Worm (Caenorhabditis elegans) whole organism, L2 larva: ENCODE results near the gene daf-41.

Experiments
- C34F6.9 ChIP-seq: fragments of 150-350 bp; optimal IDR thresholded peaks from 2 replicates; lab custom pipeline; 2014; ENCODE audit warnings: missing biosample characterization, missing genetic modification characterization
- F13H6.1 ChIP-seq: sonication (generic microtip); optimal IDR thresholded peaks from 2 replicates; lab custom pipeline; 2016; ENCODE audit warnings: missing genetic modification characterization, missing compliant biosample characterization
- R02D3.7 ChIP-seq: fragments of 150-350 bp; optimal IDR thresholded peaks from 2 replicates; lab custom pipeline; 2014; ENCODE audit warnings: missing biosample characterization, missing genetic modification characterization
- Y55F3AM.14 ChIP-seq: fragments of 200-800 bp; sonication (Bioruptor generic); optimal IDR thresholded peaks from 2 replicates; lab custom pipeline; 2018; ENCODE audit warnings: mild to moderate bottlenecking, missing genetic modification characterization, missing compliant biosample characterization
- ZK546.5 ChIP-seq: sonication (generic microtip); optimal IDR thresholded peaks from 2 replicates; lab custom pipeline; 2017; ENCODE audit warnings: missing biosample characterization, missing genetic modification characterization
- alr-1 ChIP-seq: fragments of 150-350 bp; optimal IDR thresholded peaks from 2 replicates; lab custom pipeline; 2014; ENCODE audit warnings: missing biosample characterization, missing genetic modification characterization
- ama-1 ChIP-seq: fragments of 150-350 bp; optimal IDR thresholded peaks from 2 replicates; lab custom pipeline; 2018; ENCODE audit warnings: inconsistent platforms
- blmp-1 ChIP-seq: sonication (generic microtip); optimal IDR thresholded peaks from 2 replicates; lab custom pipeline; 2017; ENCODE audit warnings: missing genetic modification characterization, mild to moderate bottlenecking, missing compliant biosample characterization, antibody characterized with exemption, moderate library complexity; ENCODE audit not compliant: insufficient read depth
- ceh-82 ChIP-seq: fragments of 150-350 bp; optimal IDR thresholded peaks from 2 replicates; lab custom pipeline; 2014; ENCODE audit warnings: missing biosample characterization, missing genetic modification characterization
- crh-2 ChIP-seq: sonication (generic microtip); optimal IDR thresholded peaks from 2 replicates; lab custom pipeline; 2017; ENCODE audit warnings: missing biosample characterization, missing genetic modification characterization
- egl-27 ChIP-seq: sonication (generic microtip); optimal IDR thresholded peaks from 3 replicates; lab custom pipeline; 2017; ENCODE audit warnings: missing biosample characterization, missing genetic modification reagents, missing genetic modification characterization
- elt-1 ChIP-seq: fragments of 150-350 bp; optimal IDR thresholded peaks from 2 replicates; lab custom pipeline; 2014; ENCODE audit warnings: missing biosample characterization, missing genetic modification characterization
- elt-3 ChIP-seq: sonication (generic microtip); optimal IDR thresholded peaks from 2 replicates; lab custom pipeline; 2017; ENCODE audit warnings: missing biosample characterization, missing genetic modification characterization
- fos-1 ChIP-seq: fragments of 150-350 bp; optimal IDR thresholded peaks from 2 replicates; lab custom pipeline; 2014; ENCODE audit warnings: missing biosample characterization, missing genetic modification characterization
- gmeb-1 ChIP-seq: fragments of 150-350 bp; optimal IDR thresholded peaks from 2 replicates; lab custom pipeline; 2014; ENCODE audit warnings: missing biosample characterization, missing genetic modification characterization
- lin-11 ChIP-seq: fragments of 150-350 bp; sonication (generic microtip); optimal IDR thresholded peaks from 2 replicates; lab custom pipeline; 2014; ENCODE audit warnings: missing biosample characterization, missing genetic modification characterization, inconsistent platforms, mixed read lengths
- lin-13 ChIP-seq: fragments of 150-350 bp; optimal IDR thresholded peaks from 2 replicates; lab custom pipeline; 2014; ENCODE audit warnings: missing biosample characterization, missing genetic modification reagents, missing genetic modification characterization
- lin-39 ChIP-seq: fragments of 150-350 bp; optimal IDR thresholded peaks from 2 replicates; lab custom pipeline; 2014; ENCODE audit warnings: missing biosample characterization, missing genetic modification reagents, missing genetic modification characterization
- lsy-2 ChIP-seq, 2 experiments: fragments of 150-350 bp in 1 of 2; sonication (generic microtip) in 1 of 2; optimal IDR thresholded peaks; 2 replicates each; lab custom pipeline; 2014 to 2017; ENCODE audit warnings: missing biosample characterization in 2 of 2, missing genetic modification characterization in 2 of 2
- mbf-1 ChIP-seq: sonication (generic microtip); optimal IDR thresholded peaks from 2 replicates; lab custom pipeline; 2017; ENCODE audit warnings: missing biosample characterization, missing genetic modification characterization
- nhr-12 ChIP-seq: fragments of 150-350 bp; optimal IDR thresholded peaks from 2 replicates; lab custom pipeline; 2014; ENCODE audit warnings: missing biosample characterization, missing genetic modification characterization
- nhr-129 ChIP-seq: fragments of 150-350 bp; optimal IDR thresholded peaks from 2 replicates; lab custom pipeline; 2014; ENCODE audit warnings: missing biosample characterization, missing genetic modification characterization
- nhr-21 ChIP-seq: fragments of 150-350 bp; optimal IDR thresholded peaks from 2 replicates; lab custom pipeline; 2014; ENCODE audit warnings: missing biosample characterization, missing genetic modification characterization
- nhr-23 ChIP-seq: fragments of 150-350 bp; optimal IDR thresholded peaks from 2 replicates; lab custom pipeline; 2014; ENCODE audit warnings: missing biosample characterization, missing genetic modification reagents, missing genetic modification characterization
- nhr-237 ChIP-seq: fragments of 150-350 bp; optimal IDR thresholded peaks from 2 replicates; lab custom pipeline; 2014; ENCODE audit warnings: missing biosample characterization, missing genetic modification characterization
- nhr-25 ChIP-seq: fragments of 150-350 bp; sonication (generic microtip); optimal IDR thresholded peaks from 3 replicates; lab custom pipeline; 2014; ENCODE audit warnings: missing biosample characterization, missing genetic modification characterization
- nhr-6 ChIP-seq: fragments of 150-350 bp; optimal IDR thresholded peaks from 2 replicates; lab custom pipeline; 2014; ENCODE audit warnings: missing biosample characterization, missing genetic modification characterization
- nhr-77 ChIP-seq: fragments of 150-350 bp; optimal IDR thresholded peaks from 2 replicates; lab custom pipeline; 2014; ENCODE audit warnings: missing biosample characterization, missing genetic modification characterization
- sem-4 ChIP-seq: fragments of 150-350 bp; optimal IDR thresholded peaks from 2 replicates; lab custom pipeline; 2014; ENCODE audit warnings: missing biosample characterization, missing genetic modification reagents, missing genetic modification characterization
- skn-1 ChIP-seq: sonication (generic microtip); optimal IDR thresholded peaks from 2 replicates; lab custom pipeline; 2017; ENCODE audit warnings: missing biosample characterization, missing genetic modification characterization
- snpc-4 ChIP-seq: fragments of 150-350 bp; optimal IDR thresholded peaks from 2 replicates; lab custom pipeline; 2014; ENCODE audit warnings: missing biosample characterization, missing genetic modification characterization
- unc-39 ChIP-seq: fragments of 150-350 bp; optimal IDR thresholded peaks from 2 replicates; lab custom pipeline; 2014; ENCODE audit warnings: missing biosample characterization, missing genetic modification characterization
- unc-55 ChIP-seq: fragments of 150-350 bp; sonication (generic microtip); optimal IDR thresholded peaks from 3 replicates; lab custom pipeline; 2014; ENCODE audit warnings: missing biosample characterization, missing genetic modification reagents, missing genetic modification characterization
- ztf-1 ChIP-seq: fragments of 200-800 bp; sonication (Bioruptor generic); conservative IDR thresholded peaks from 2 replicates; pipeline ENCODE4 v1.3.6; 2022; ENCODE audit warnings: missing genetic modification characterization, missing compliant biosample characterization
- ztf-11 ChIP-seq: sonication (generic microtip); optimal IDR thresholded peaks from 2 replicates; lab custom pipeline; 2017; ENCODE audit warnings: missing biosample characterization, missing genetic modification characterization
- ztf-4 ChIP-seq: fragments of 150-350 bp; optimal IDR thresholded peaks from 2 replicates; lab custom pipeline; 2014; ENCODE audit warnings: missing biosample characterization, missing genetic modification characterization

The daf-41 gene

ce11 chrIII:5274715-5275355, at the start of gene daf-41, which contains the start of gene toc-1:
Gene daf-41, minus strand, starts transcription at chrIII:5274765.
Gene toc-1, plus strand, starts transcription at chrIII:5275251.
- TF ChIP-seq ceh-82 (no peak), ztf-4 (tag; lab: Kevin White, UChicago) (peak; percentile 30), nhr-77 (tag; lab: Kevin White, UChicago) (no peak), F13H6.1 (tag; lab: Kevin White, UChicago) (peak; percentile 4), nhr-129 (tag; lab: Kevin White, UChicago) (peak; percentile 31), nhr-25 (tag; lab: Kevin White, UChicago) (peak; percentile 3), lsy-2 (tag; optimal IDR thresholded peaks at IDR 0.05; lab: Kevin White, UChicago) (peak in 1 of 2 experiments; percentile 73), gmeb-1 (tag; lab: Kevin White, UChicago) (peak; percentile 11), unc-55 (peak; percentile 66), alr-1 (tag; lab: Kevin White, UChicago) (no peak), fos-1 (peak; percentile 23), crh-2 (tag; lab: Kevin White, UChicago) (peak; percentile 55), elt-3 (tag; lab: Kevin White, UChicago) (no peak), ZK546.5 (tag; lab: Kevin White, UChicago) (no peak), nhr-237 (no peak), C34F6.9 (tag; lab: Kevin White, UChicago) (peak; percentile 82), ztf-1 (no peak), lin-11 (peak; percentile 68), lin-13 (peak; percentile 62)

- TF ChIP-seq elt-3 (tag; lab: Kevin White, UChicago) (no peak), crh-2 (tag; lab: Kevin White, UChicago) (no peak), blmp-1 (no peak), unc-39 (tag; lab: Kevin White, UChicago) (no peak), nhr-77 (tag; lab: Kevin White, UChicago) (no peak), R02D3.7 (tag; lab: Kevin White, UChicago) (no peak), nhr-12 (tag; lab: Kevin White, UChicago) (no peak), ztf-4 (tag; lab: Kevin White, UChicago) (no peak), nhr-6 (tag; lab: Kevin White, UChicago) (no peak), sem-4 (tag; lab: Kevin White, UChicago) (no peak), lin-13 (no peak), nhr-23 (tag; lab: Kevin White, UChicago) (no peak), Y55F3AM.14 (no peak), ztf-11 (tag; lab: Kevin White, UChicago) (no peak), snpc-4 (no peak), nhr-129 (tag; lab: Kevin White, UChicago) (no peak), alr-1 (tag; lab: Kevin White, UChicago) (no peak), fos-1 (no peak), ama-1 (lab: Kevin White, UChicago) (no peak)
- TF ChIP-seq, all 48 proteins: peak for 0
Observed at ce11 chrIII:5321661-5322060, 47.1 kb upstream of the daf-41 start, which contains the start of gene F52C9.3. Gene F52C9.3, plus strand, starts transcription at chrIII:5321885.

ce11 chrIII:5318610-5319009, 44.0 kb upstream of the daf-41 start:
- TF ChIP-seq nhr-21 (no peak), egl-27 (tag; lab: Kevin White, UChicago) (no peak), blmp-1 (no peak), crh-2 (tag; lab: Kevin White, UChicago) (peak; percentile 0)

- TF ChIP-seq C34F6.9 (tag; lab: Kevin White, UChicago) (no peak), fos-1 (no peak), elt-1 (tag; lab: Kevin White, UChicago) (no peak), skn-1 (tag; lab: Kevin White, UChicago) (no peak), mbf-1 (tag; lab: Kevin White, UChicago) (no peak), ztf-11 (tag; lab: Kevin White, UChicago) (no peak), nhr-25 (tag; lab: Kevin White, UChicago) (no peak), egl-27 (tag; lab: Kevin White, UChicago) (no peak), lin-39 (no peak), nhr-6 (tag; lab: Kevin White, UChicago) (no peak)
Observed at ce11 chrIII:5310940-5311339, 36.4 kb upstream of the daf-41 start, which contains the start of gene pqe-1. Gene pqe-1, plus strand, starts transcription at chrIII:5311240.
